Fruit fly (Drosophila melanogaster) whole organism, embryonic: ENCODE measurements around the gene Ser.

Experiments used
- ATbp ChIP-seq: fragments of 200-800 bp; sonication (Bioruptor generic); optimal IDR thresholded peaks from 2 replicates; lab custom pipeline; 2017; ENCODE audit warnings: missing biosample characterization, mild to moderate bottlenecking, missing genetic modification characterization, missing genetic modification reagents
- Ada2b ChIP-seq: fragments of 200-800 bp; sonication (Bioruptor generic); IDR thresholded peaks from 2 replicates; pipeline ENCODE4 v1.3.6; 2022; ENCODE audit warnings: missing biosample characterization, missing genetic modification characterization
- B-H2 ChIP-seq: fragments of 200-800 bp; sonication (Bioruptor generic); optimal IDR thresholded peaks from 2 replicates; lab custom pipeline; 2018; ENCODE audit warnings: missing biosample characterization, mild to moderate bottlenecking, missing genetic modification characterization
- CG10147 ChIP-seq: fragments of 200-800 bp; sonication (Bioruptor generic); optimal IDR thresholded peaks from 2 replicates; lab custom pipeline; 2019; ENCODE audit warnings: missing biosample characterization, mild to moderate bottlenecking, missing genetic modification characterization, moderate library complexity
- CG10267 ChIP-seq: fragments of 200-800 bp; sonication (Bioruptor generic); optimal IDR thresholded peaks from 2 replicates; lab custom pipeline; 2018; ENCODE audit warnings: missing biosample characterization, mild to moderate bottlenecking, missing genetic modification characterization, moderate library complexity
- CG10274 ChIP-seq: fragments of 200-800 bp; sonication (Bioruptor generic); optimal IDR thresholded peaks from 3 replicates; lab custom pipeline; 2017; ENCODE audit warnings: missing biosample characterization, mild to moderate bottlenecking, missing genetic modification characterization
- CG10321 ChIP-seq: fragments of 200-800 bp; sonication (Bioruptor generic); IDR thresholded peaks from 2 replicates; pipeline ENCODE4 v1.3.6; 2022; ENCODE audit warnings: missing biosample characterization, missing genetic modification characterization
- CG10979 ChIP-seq: fragments of 200-800 bp; sonication (Bioruptor generic); optimal IDR thresholded peaks from 2 replicates; lab custom pipeline; 2018; ENCODE audit warnings: missing biosample characterization, mild to moderate bottlenecking, missing genetic modification characterization, moderate library complexity
- CG13624 ChIP-seq: fragments of 200-800 bp; sonication (Bioruptor generic); optimal IDR thresholded peaks from 2 replicates; lab custom pipeline; 2016; ENCODE audit warnings: missing biosample characterization, missing genetic modification characterization
- CG16863 ChIP-seq: fragments of 200-800 bp; sonication (Bioruptor generic); optimal IDR thresholded peaks from 3 replicates; lab custom pipeline; 2016; ENCODE audit warnings: missing biosample characterization, missing genetic modification characterization
- CG17186 ChIP-seq: fragments of 200-800 bp; sonication (Bioruptor generic); optimal IDR thresholded peaks from 3 replicates; lab custom pipeline; 2017; ENCODE audit warnings: missing biosample characterization, missing genetic modification reagents, missing genetic modification characterization
- CG18011 ChIP-seq: fragments of 200-800 bp; sonication (Bioruptor generic); optimal IDR thresholded peaks from 2 replicates; lab custom pipeline; 2017; ENCODE audit warnings: missing biosample characterization, missing genetic modification characterization, mild to moderate bottlenecking, moderate library complexity, missing genotype
- CG32767 ChIP-seq: fragments of 200-800 bp; sonication (Bioruptor generic); IDR thresholded peaks from 2 replicates; pipeline ENCODE4 v1.3.6; 2022; ENCODE audit warnings: missing biosample characterization, missing genetic modification characterization
- CG3726 ChIP-seq: fragments of 200-800 bp; sonication (Bioruptor generic); IDR thresholded peaks from 3 replicates; pipeline ENCODE4, ENCODE4 v1.3.6; 2022; ENCODE audit warnings: missing biosample characterization, missing genetic modification characterization
- CG4328 ChIP-seq: fragments of 200-800 bp; sonication (Bioruptor generic); optimal IDR thresholded peaks from 3 replicates; lab custom pipeline; 2017; ENCODE audit warnings: missing biosample characterization, missing genetic modification reagents, missing genetic modification characterization
- CG43689 ChIP-seq: fragments of 200-800 bp; sonication (Bioruptor generic); IDR thresholded peaks from 2 replicates; pipeline ENCODE4 v1.3.6; 2022; ENCODE audit warnings: missing biosample characterization, missing genetic modification characterization
- CG5245 ChIP-seq: fragments of 200-800 bp; sonication (Bioruptor generic); optimal IDR thresholded peaks from 3 replicates; lab custom pipeline; 2016; ENCODE audit warnings: missing biosample characterization, missing genetic modification characterization
- CG6689 ChIP-seq: fragments of 200-800 bp; sonication (Bioruptor generic); IDR thresholded peaks from 2 replicates; pipeline ENCODE4 v1.3.6; 2022; ENCODE audit warnings: missing biosample characterization, missing genetic modification characterization
- CG8924 ChIP-seq: fragments of 200-800 bp; optimal IDR thresholded peaks from 3 replicates; lab custom pipeline; 2019; ENCODE audit warnings: missing biosample characterization, mild to moderate bottlenecking, missing genetic modification characterization, moderate library complexity
- CG9876 ChIP-seq: fragments of 200-800 bp; sonication (Bioruptor generic); optimal IDR thresholded peaks from 2 replicates; lab custom pipeline; 2016; ENCODE audit warnings: missing biosample characterization, missing genetic modification characterization
- D ChIP-seq, 2 experiments: fragments of 200-800 bp in 1 of 2; fragments of >200 bp in 1 of 2; sonication (Bioruptor generic) in 1 of 2; optimal IDR thresholded peaks; 2 replicates in 1 of 2; 3 replicates in 1 of 2; lab custom pipeline; 2017; ENCODE audit warnings: mild to moderate bottlenecking in 1 of 2, missing biosample characterization in 1 of 2, missing genetic modification characterization in 1 of 2, missing genetic modification reagents in 1 of 2
- Gsc ChIP-seq: fragments of 200-800 bp; sonication (Bioruptor generic); IDR thresholded peaks from 2 replicates; pipeline ENCODE4 v1.3.6; 2022; ENCODE audit warnings: missing biosample characterization, missing genetic modification characterization
- H2.0 ChIP-seq: fragments of 200-800 bp; sonication (Bioruptor generic); IDR thresholded peaks from 2 replicates; pipeline ENCODE4 v1.3.6; 2022; ENCODE audit warnings: missing biosample characterization, missing genetic modification characterization
- HLHmδ ChIP-seq: fragments of 200-800 bp; sonication (Bioruptor generic); optimal IDR thresholded peaks from 2 replicates; lab custom pipeline; 2018; ENCODE audit warnings: missing biosample characterization, mild to moderate bottlenecking, missing genetic modification characterization, moderate library complexity
- HmgD ChIP-seq: fragments of 200-800 bp; sonication (Bioruptor generic); optimal IDR thresholded peaks from 3 replicates; lab custom pipeline; 2016; ENCODE audit warnings: missing biosample characterization, missing genetic modification characterization
- Med ChIP-seq: fragments of 200-800 bp; sonication (Bioruptor generic); peaks from one replicate; lab custom pipeline; 2016; ENCODE audit warnings: missing biosample characterization, missing genetic modification characterization, mild to moderate bottlenecking, inconsistent platforms, moderate library complexity
- Meics ChIP-seq: fragments of 200-800 bp; sonication (Bioruptor generic); optimal IDR thresholded peaks from 2 replicates; lab custom pipeline; 2017; ENCODE audit warnings: missing biosample characterization, mild to moderate bottlenecking, missing genetic modification characterization
- NFAT ChIP-seq: fragments of 200-800 bp; sonication (Bioruptor generic); IDR thresholded peaks from 2 replicates; pipeline ENCODE4 v1.3.6; 2022; ENCODE audit warnings: missing biosample characterization, missing genetic modification characterization
- NK7.1 ChIP-seq: fragments of 200-800 bp; sonication (Bioruptor generic); optimal IDR thresholded peaks from 3 replicates; lab custom pipeline; 2016; ENCODE audit warnings: missing biosample characterization, missing genetic modification characterization
- Nf-YB ChIP-seq: fragments of 200-800 bp; sonication (Bioruptor generic); optimal IDR thresholded peaks from 3 replicates; lab custom pipeline; 2019; ENCODE audit warnings: missing biosample characterization, mild to moderate bottlenecking, missing genetic modification characterization, moderate library complexity
- Pdp1 ChIP-seq, 2 experiments: fragments of 200-800 bp; sonication (Bioruptor generic); optimal IDR thresholded peaks; 3 replicates each; lab custom pipeline; 2016; ENCODE audit warnings: missing biosample characterization in 2 of 2, missing genetic modification characterization in 2 of 2, mild to moderate bottlenecking in 1 of 2, moderate library complexity in 1 of 2
- Sin3A ChIP-seq: fragments of >200 bp; optimal IDR thresholded peaks from 2 replicates; lab custom pipeline; 2018
- Trl ChIP-seq, 3 experiments: fragments of >200 bp in 2 of 3; fragments of 200-800 bp in 1 of 3; sonication (Bioruptor generic) in 1 of 3; optimal IDR thresholded peaks; 2 replicates in 1 of 3; 3 replicates in 2 of 3; lab custom pipeline; 2016 to 2017; ENCODE audit warnings: missing biosample characterization in 1 of 3, missing genetic modification characterization in 1 of 3
- YL-1 ChIP-seq: fragments of 200-800 bp; sonication (Bioruptor generic); optimal IDR thresholded peaks from 3 replicates; lab custom pipeline; 2017; ENCODE audit warnings: missing biosample characterization, mild to moderate bottlenecking, missing genetic modification characterization
- dimm ChIP-seq: fragments of 200-800 bp; sonication (Bioruptor generic); IDR thresholded peaks from 2 replicates; pipeline ENCODE4 v1.3.6; 2022; ENCODE audit warnings: missing biosample characterization, missing genetic modification characterization
- dpn ChIP-seq, 2 experiments: fragments of 200-800 bp; sonication (Bioruptor generic); optimal IDR thresholded peaks; 3 replicates each; lab custom pipeline; 2016; ENCODE audit warnings: missing biosample characterization in 2 of 2, missing genetic modification characterization in 2 of 2
- exex ChIP-seq: fragments of 200-800 bp; sonication (Bioruptor generic); optimal IDR thresholded peaks from 4 replicates; lab custom pipeline; 2018; ENCODE audit warnings: missing biosample characterization, mild to moderate bottlenecking, missing genetic modification characterization, moderate library complexity
- ftz-f1 ChIP-seq: fragments of 200-800 bp; sonication (Bioruptor generic); optimal IDR thresholded peaks from 2 replicates; lab custom pipeline; 2016; ENCODE audit warnings: missing biosample characterization, missing genetic modification characterization
- grn ChIP-seq: fragments of 200-800 bp; sonication (Bioruptor generic); optimal IDR thresholded peaks from 3 replicates; lab custom pipeline; 2017; ENCODE audit warnings: missing biosample characterization, missing genetic modification characterization
- kni ChIP-seq: fragments of 200-800 bp; sonication (Bioruptor generic); optimal IDR thresholded peaks from 3 replicates; lab custom pipeline; 2017; ENCODE audit warnings: mild to moderate bottlenecking, missing biosample characterization, missing genetic modification reagents, missing genetic modification characterization
- lov ChIP-seq, 2 experiments: fragments of 200-800 bp in 1 of 2; fragments of >200 bp in 1 of 2; sonication (Bioruptor generic) in 1 of 2; IDR thresholded peaks in 1 of 2; optimal IDR thresholded peaks in 1 of 2; 2 replicates in 1 of 2; 3 replicates in 1 of 2; pipeline versions ENCODE4 v1.3.6 to Lab custom; 2017 to 2022; ENCODE audit warnings: missing biosample characterization in 1 of 2, missing genetic modification characterization in 1 of 2
- nerfin-1 ChIP-seq: fragments of 200-800 bp; sonication (Bioruptor generic); optimal IDR thresholded peaks from 3 replicates; lab custom pipeline; 2019; ENCODE audit warnings: missing biosample characterization, mild to moderate bottlenecking, missing genetic modification characterization, moderate library complexity
- onecut ChIP-seq: fragments of 200-800 bp; sonication (Bioruptor generic); IDR thresholded peaks from 2 replicates; pipeline ENCODE4 v1.3.6; 2022; ENCODE audit warnings: missing biosample characterization, missing genetic modification characterization
- pum ChIP-seq: fragments of 200-800 bp; sonication (Bioruptor generic); optimal IDR thresholded peaks from 2 replicates; lab custom pipeline; 2016; ENCODE audit warnings: missing biosample characterization, missing genetic modification characterization
- slbo ChIP-seq: fragments of 200-800 bp; sonication (Bioruptor generic); IDR thresholded peaks from 2 replicates; pipeline ENCODE4 v1.3.6; 2022; ENCODE audit warnings: missing biosample characterization, missing genetic modification characterization
- sr ChIP-seq: fragments of 200-800 bp; sonication (Bioruptor generic); IDR thresholded peaks from 3 replicates; pipeline ENCODE4 v1.3.6; 2022; ENCODE audit warnings: missing biosample characterization, missing genetic modification characterization
- trem ChIP-seq: fragments of 200-800 bp; optimal IDR thresholded peaks from 3 replicates; lab custom pipeline; 2019; ENCODE audit warnings: missing biosample characterization, mild to moderate bottlenecking, missing genetic modification characterization, moderate library complexity
- twi ChIP-seq: fragments of 200-800 bp; optimal IDR thresholded peaks from 2 replicates; lab custom pipeline; 2019; ENCODE audit warnings: missing biosample characterization, mild to moderate bottlenecking, missing genetic modification characterization, moderate library complexity
- unpg ChIP-seq: fragments of 200-800 bp; sonication (Bioruptor generic); optimal IDR thresholded peaks from 3 replicates; lab custom pipeline; 2018; ENCODE audit warnings: missing biosample characterization, mild to moderate bottlenecking, missing genetic modification characterization, moderate library complexity
- zf30C ChIP-seq: fragments of 200-800 bp; sonication (Bioruptor generic); optimal IDR thresholded peaks from 3 replicates; lab custom pipeline; 2018; ENCODE audit warnings: missing biosample characterization, mild to moderate bottlenecking, missing genetic modification characterization

The Ser gene

dm6 chr3R:27137914-27138323, 56.1 kb downstream of the Ser start (continued):
- TF ChIP-seq unpg (GFP tag; lab: Kevin White, UChicago) (peak; percentile 28), NK7.1 (GFP tag; lab: Kevin White, UChicago) (no peak), Sin3A (lab: Kevin White, UChicago) (no peak), CG10267 (tag; lab: Kevin White, UChicago) (peak; percentile 10), grn (no peak), H2.0 (GFP tag; lab: Robert Waterston, UW) (no peak), onecut (GFP tag; lab: Robert Waterston, UW) (no peak), HmgD (GFP tag; lab: Kevin White, UChicago) (no peak), CG4328 (GFP tag; lab: Kevin White, UChicago) (peak; percentile 38), CG17186 (GFP tag; lab: Kevin White, UChicago) (peak; percentile 53), CG5245 (GFP tag; lab: Kevin White, UChicago) (no peak), CG10979 (tag; lab: Kevin White, UChicago) (peak; percentile 53), twi (tag; lab: Kevin White, UChicago) (peak; percentile 70), Meics (no peak), dpn (GFP tag; optimal IDR thresholded peaks at IDR 0.05; lab: Kevin White, UChicago) (peak in 1 of 2 experiments; percentile 17), CG43689 (GFP tag; lab: Robert Waterston, UW) (no peak), CG10321 (no peak), ATbp (GFP tag; lab: Kevin White, UChicago) (peak; percentile 91), sr (GFP tag; lab: Robert Waterston, UW) (no peak), Med (GFP tag; lab: Kevin White, UChicago) (peak; percentile 80), YL-1 (GFP tag; lab: Kevin White, UChicago) (peak; percentile 27), D (optimal IDR thresholded peaks at IDR 0.05; lab: Kevin White, UChicago) (no peak), D (GFP tag; optimal IDR thresholded peaks at IDR 0.05; lab: Kevin White, UChicago) (peak; percentile 60), nerfin-1 (peak; percentile 56), ftz-f1 (GFP tag; lab: Kevin White, UChicago) (no peak), slbo (GFP tag; lab: Robert Waterston, UW) (no peak), CG13624 (GFP tag; lab: Kevin White, UChicago) (no peak), CG16863 (no peak), CG10274 (GFP tag; lab: Kevin White, UChicago) (no peak), HLHmδ (GFP tag; lab: Kevin White, UChicago) (no peak), Ada2b (GFP tag; lab: Robert Waterston, UW) (no peak), CG6689 (GFP tag; lab: Robert Waterston, UW) (0 out of 2 replicates have a peak, but pooled peaks have one; percentile 24), zf30C (no peak), CG9876 (GFP tag; lab: Kevin White, UChicago) (peak; percentile 33), CG18011 (GFP tag; lab: Kevin White, UChicago) (no peak), CG10147 (GFP tag; lab: Kevin White, UChicago) (no peak), Trl (optimal IDR thresholded peaks at IDR 0.05; lab: Kevin White, UChicago) (no peak), Trl (GFP tag; optimal IDR thresholded peaks at IDR 0.05; lab: Kevin White, UChicago) (peak; percentile 53), CG32767 (GFP tag; lab: Robert Waterston, UW) (no peak), Nf-YB (GFP tag; lab: Kevin White, UChicago) (no peak), CG3726 (GFP tag; lab: Robert Waterston, UW) (no peak), exex (tag; lab: Kevin White, UChicago) (no peak), NFAT (no peak), trem (tag; lab: Kevin White, UChicago) (no peak), B-H2 (GFP tag; lab: Kevin White, UChicago) (no peak), lov (optimal IDR thresholded peaks at IDR 0.05; lab: Kevin White, UChicago) (no peak), lov (GFP tag; IDR thresholded peaks at IDR 0.05; lab: Robert Waterston, UW) (no peak), dimm (GFP tag; lab: Robert Waterston, UW) (no peak), kni (GFP tag; lab: Kevin White, UChicago) (peak; percentile 84), pum (GFP tag; lab: Kevin White, UChicago) (no peak), Gsc (GFP tag; lab: Robert Waterston, UW) (no peak), CG8924 (tag; lab: Kevin White, UChicago) (peak; percentile 24), Pdp1 (GFP tag; optimal IDR thresholded peaks at IDR 0.05; lab: Kevin White, UChicago) (no peak)
